Fruit fly (Drosophila melanogaster): ENCODE measurements around the gene Raf.

dm6 chrX:2302875-2303274 is 7.6 kb downstream of the Raf start:
- TF ChIP-seq CG8478 (optimal IDR thresholded peaks at IDR 0.05) (no peak), CTCF (optimal IDR thresholded peaks at IDR 0.05) (no peak)

Data from S2 (cell line).